Worm (Caenorhabditis elegans) whole organism, L1 larva: Measurements from ENCODE around the gene ZK1290.1.

Experiments used
- C34B4.2 ChIP-seq: sonication (generic microtip); optimal IDR thresholded peaks from 2 replicates; lab custom pipeline; 2017; ENCODE audit warnings: mild to moderate bottlenecking, missing genetic modification characterization, missing compliant biosample characterization
- F16B12.6 ChIP-seq: fragments of 150-350 bp; optimal IDR thresholded peaks from 2 replicates; lab custom pipeline; 2014; ENCODE audit warnings: missing biosample characterization, missing genetic modification characterization
- Y116A8C.19 ChIP-seq: sonication (generic microtip); optimal IDR thresholded peaks from 2 replicates; lab custom pipeline; 2016; ENCODE audit warnings: missing compliant biosample characterization, missing genetic modification characterization, borderline replicate concordance
- aly-2 ChIP-seq: fragments of 150-350 bp; optimal IDR thresholded peaks from 2 replicates; lab custom pipeline; 2014; ENCODE audit warnings: missing biosample characterization, missing genetic modification characterization
- ama-1 ChIP-seq: fragments of 150-350 bp; optimal IDR thresholded peaks from 2 replicates; lab custom pipeline; 2014
- blmp-1 ChIP-seq: fragments of 150-350 bp; optimal IDR thresholded peaks from 2 replicates; lab custom pipeline; 2014; ENCODE audit warnings: missing biosample characterization, missing genetic modification characterization
- ceh-82 ChIP-seq, 3 experiments: fragments of 150-350 bp in 1 of 3; sonication (generic microtip) in 2 of 3; optimal IDR thresholded peaks; 2 replicates each; lab custom pipeline; 2014 to 2017; ENCODE audit warnings: missing biosample characterization in 3 of 3, missing genetic modification characterization in 3 of 3
- ceh-88 ChIP-seq: fragments of 200-800 bp; sonication (Bioruptor generic); IDR thresholded peaks from 2 replicates; pipeline ENCODE4 v1.3.6; 2022; ENCODE audit warnings: missing genetic modification characterization, missing compliant biosample characterization
- ceh-90 ChIP-seq: sonication (generic microtip); optimal IDR thresholded peaks from 2 replicates; lab custom pipeline; 2016; ENCODE audit warnings: missing genetic modification characterization, missing compliant biosample characterization
- ces-1 ChIP-seq: fragments of 150-350 bp; optimal IDR thresholded peaks from 2 replicates; lab custom pipeline; 2014; ENCODE audit warnings: missing biosample characterization, missing genetic modification reagents, missing genetic modification characterization
- dpl-1 ChIP-seq, 3 experiments: fragments of 150-350 bp in 2 of 3; sonication (generic microtip) in 1 of 3; optimal IDR thresholded peaks; 2 replicates each; lab custom pipeline; 2014 to 2017; ENCODE audit warnings: missing biosample characterization in 3 of 3, missing genetic modification characterization in 3 of 3, missing genetic modification reagents in 3 of 3
- efl-1 ChIP-seq, 4 experiments: fragments of 150-350 bp; optimal IDR thresholded peaks in 3 of 4; peaks in 1 of 4; 1 replicate in 1 of 4; 2 replicates in 3 of 4; lab custom pipeline; 2014; ENCODE audit warnings: missing biosample characterization in 2 of 4, missing genetic modification characterization in 2 of 4, missing genetic modification reagents in 2 of 4
- egl-13 ChIP-seq: sonication (generic microtip); optimal IDR thresholded peaks from 2 replicates; lab custom pipeline; 2016; ENCODE audit warnings: missing genotype, missing genetic modification reagents, missing genetic modification characterization, missing compliant biosample characterization
- egl-27 ChIP-seq, 2 experiments: fragments of 150-350 bp in 1 of 2; sonication (generic microtip); optimal IDR thresholded peaks; 3 replicates each; lab custom pipeline; 2017 to 2018; ENCODE audit warnings: missing biosample characterization in 2 of 2, missing genetic modification characterization in 2 of 2, missing genetic modification reagents in 2 of 2
- fkh-10 ChIP-seq: sonication (generic microtip); optimal IDR thresholded peaks from 2 replicates; lab custom pipeline; 2017; ENCODE audit warnings: missing biosample characterization, missing genetic modification reagents, missing genetic modification characterization
- fkh-8 ChIP-seq: sonication (generic microtip); optimal IDR thresholded peaks from 2 replicates; lab custom pipeline; 2016; ENCODE audit warnings: mild to moderate bottlenecking, missing genetic modification characterization, missing compliant biosample characterization
- grh-1 ChIP-seq: fragments of 200-800 bp; sonication (Bioruptor generic); IDR thresholded peaks from 2 replicates; pipeline ENCODE4 v1.3.6; 2022; ENCODE audit warnings: missing genetic modification reagents, missing genetic modification characterization, missing compliant biosample characterization
- hlh-17 ChIP-seq: fragments of 200-800 bp; sonication (Bioruptor generic); optimal IDR thresholded peaks from 2 replicates; lab custom pipeline; 2018; ENCODE audit warnings: missing genetic modification characterization, mild to moderate bottlenecking, missing compliant biosample characterization, moderate library complexity, borderline replicate concordance
- hlh-4 ChIP-seq: sonication (generic microtip); optimal IDR thresholded peaks from 2 replicates; lab custom pipeline; 2016; ENCODE audit warnings: mild to moderate bottlenecking, missing genetic modification characterization, missing compliant biosample characterization
- isw-1 ChIP-seq: fragments of 200-800 bp; sonication (Bioruptor generic); IDR thresholded peaks from 2 replicates; pipeline ENCODE4 v1.3.6; 2022; ENCODE audit warnings: missing genetic modification characterization, missing compliant biosample characterization
- jun-1 ChIP-seq: fragments of 150-350 bp; optimal IDR thresholded peaks from 2 replicates; lab custom pipeline; 2014; ENCODE audit warnings: missing biosample characterization, missing genetic modification reagents, missing genetic modification characterization
- lin-14 ChIP-seq: fragments of 200-800 bp; sonication (Bioruptor generic); optimal IDR thresholded peaks from 2 replicates; lab custom pipeline; 2018; ENCODE audit warnings: mild to moderate bottlenecking, missing genetic modification characterization, moderate library complexity, missing compliant biosample characterization
- lin-15B ChIP-seq: fragments of 150-350 bp; sonication (generic microtip); optimal IDR thresholded peaks from 3 replicates; lab custom pipeline; 2014; ENCODE audit warnings: missing biosample characterization, missing genetic modification characterization
- lin-39 ChIP-seq: fragments of 150-350 bp; optimal IDR thresholded peaks from 2 replicates; lab custom pipeline; 2014; ENCODE audit warnings: missing biosample characterization, missing genetic modification reagents, missing genetic modification characterization
- lir-3 ChIP-seq: sonication (generic microtip); optimal IDR thresholded peaks from 2 replicates; lab custom pipeline; 2016; ENCODE audit warnings: mild to moderate bottlenecking, missing genetic modification characterization, moderate library complexity, missing compliant biosample characterization; ENCODE audit not compliant: poor library complexity
- mab-9 ChIP-seq: fragments of 200-800 bp; sonication (Bioruptor generic); IDR thresholded peaks from 2 replicates; pipeline ENCODE4 v1.3.6; 2022; ENCODE audit warnings: missing genetic modification reagents, missing genetic modification characterization, missing compliant biosample characterization
- mdl-1 ChIP-seq, 2 experiments: fragments of 150-350 bp; optimal IDR thresholded peaks; 2 replicates each; lab custom pipeline; 2014 to 2017; ENCODE audit warnings: missing biosample characterization in 2 of 2, missing genetic modification characterization in 2 of 2, inconsistent platforms in 1 of 2
- mep-1 ChIP-seq: fragments of 150-350 bp; optimal IDR thresholded peaks from 2 replicates; lab custom pipeline; 2014; ENCODE audit warnings: missing biosample characterization, missing genetic modification characterization
- nhr-19 ChIP-seq: fragments of 200-800 bp; sonication (Bioruptor generic); conservative IDR thresholded peaks from 2 replicates; pipeline ENCODE4 v1.3.6; 2022; ENCODE audit warnings: missing genetic modification characterization, missing compliant biosample characterization
- nhr-20 ChIP-seq: sonication (generic microtip); optimal IDR thresholded peaks from 2 replicates; lab custom pipeline; 2016; ENCODE audit warnings: mild to moderate bottlenecking, missing genetic modification characterization, missing compliant biosample characterization
- nhr-28 ChIP-seq: fragments of 150-350 bp; optimal IDR thresholded peaks from 2 replicates; lab custom pipeline; 2014; ENCODE audit warnings: missing biosample characterization, missing genetic modification characterization
- nhr-76 ChIP-seq: sonication (generic microtip); optimal IDR thresholded peaks from 2 replicates; lab custom pipeline; 2017; ENCODE audit warnings: missing biosample characterization, missing genetic modification characterization
- nhr-77 ChIP-seq: fragments of 150-350 bp; optimal IDR thresholded peaks from 2 replicates; lab custom pipeline; 2014; ENCODE audit warnings: missing biosample characterization, missing genetic modification characterization
- nhr-85 ChIP-seq: sonication (generic microtip); peaks from one replicate; lab custom pipeline; 2016; ENCODE audit warnings: missing genetic modification characterization, inconsistent platforms, missing compliant biosample characterization
- pag-3 ChIP-seq: sonication (generic microtip); optimal IDR thresholded peaks from 2 replicates; lab custom pipeline; 2017; ENCODE audit warnings: missing genetic modification characterization, mild to moderate bottlenecking, missing compliant biosample characterization, antibody characterized with exemption, borderline replicate concordance; ENCODE audit not compliant: insufficient read depth
- pax-3 ChIP-seq: fragments of 200-800 bp; sonication (Bioruptor generic); optimal IDR thresholded peaks from 2 replicates; lab custom pipeline; 2018; ENCODE audit warnings: mild to moderate bottlenecking, missing genetic modification characterization, moderate library complexity, missing compliant biosample characterization
- rnt-1 ChIP-seq: sonication (generic microtip); optimal IDR thresholded peaks from 2 replicates; lab custom pipeline; 2016; ENCODE audit warnings: mild to moderate bottlenecking, missing genetic modification characterization, moderate library complexity, missing compliant biosample characterization
- snpc-4 ChIP-seq: fragments of 150-350 bp; optimal IDR thresholded peaks from 2 replicates; lab custom pipeline; 2014; ENCODE audit warnings: missing biosample characterization, missing genetic modification characterization
- snu-23 ChIP-seq: sonication (generic microtip); optimal IDR thresholded peaks from 2 replicates; lab custom pipeline; 2016; ENCODE audit warnings: missing genetic modification characterization, missing compliant biosample characterization
- sox-4 ChIP-seq: sonication (generic microtip); optimal IDR thresholded peaks from 2 replicates; lab custom pipeline; 2016; ENCODE audit warnings: missing genetic modification characterization, missing compliant biosample characterization
- sptf-1 ChIP-seq: fragments of 150-350 bp; optimal IDR thresholded peaks from 2 replicates; lab custom pipeline; 2014; ENCODE audit warnings: missing biosample characterization, missing genetic modification characterization
- sup-37 ChIP-seq: fragments of 200-800 bp; sonication (Bioruptor generic); optimal IDR thresholded peaks from 2 replicates; lab custom pipeline; 2018; ENCODE audit warnings: mild to moderate bottlenecking, missing genetic modification characterization, missing compliant biosample characterization
- swsn-7 ChIP-seq: sonication (generic microtip); optimal IDR thresholded peaks from 2 replicates; lab custom pipeline; 2016; ENCODE audit warnings: missing genetic modification characterization, missing compliant biosample characterization
- tbx-2 ChIP-seq: sonication (generic microtip); optimal IDR thresholded peaks from 2 replicates; lab custom pipeline; 2016; ENCODE audit warnings: missing genetic modification characterization, missing compliant biosample characterization
- tlp-1 ChIP-seq: fragments of 150-350 bp; optimal IDR thresholded peaks from 2 replicates; lab custom pipeline; 2014; ENCODE audit warnings: missing biosample characterization, missing genetic modification characterization
- unc-130 ChIP-seq: fragments of 150-350 bp; optimal IDR thresholded peaks from 2 replicates; lab custom pipeline; 2017; ENCODE audit warnings: missing biosample characterization, missing genetic modification characterization, inconsistent platforms
- unc-30 ChIP-seq: sonication (generic microtip); optimal IDR thresholded peaks from 2 replicates; lab custom pipeline; 2017; ENCODE audit warnings: missing biosample characterization, missing genetic modification characterization
- unc-62 ChIP-seq: fragments of 150-350 bp; optimal IDR thresholded peaks from 2 replicates; lab custom pipeline; 2014; ENCODE audit warnings: missing biosample characterization, missing genetic modification reagents, missing genetic modification characterization
- unc-98 ChIP-seq: fragments of 200-800 bp; sonication (Bioruptor generic); IDR thresholded peaks from 2 replicates; pipeline ENCODE4 v1.3.6; 2022; ENCODE audit warnings: missing genetic modification characterization, missing compliant biosample characterization
- xbp-1 ChIP-seq: sonication (generic microtip); optimal IDR thresholded peaks from 2 replicates; lab custom pipeline; 2016; ENCODE audit warnings: missing genetic modification characterization, missing compliant biosample characterization
- zag-1 ChIP-seq: fragments of 150-350 bp; optimal IDR thresholded peaks from 2 replicates; lab custom pipeline; 2014; ENCODE audit warnings: missing biosample characterization, missing genetic modification characterization
- zip-4 ChIP-seq: fragments of 200-800 bp; sonication (Bioruptor generic); optimal IDR thresholded peaks from 2 replicates; lab custom pipeline; 2018; ENCODE audit warnings: mild to moderate bottlenecking, missing genetic modification characterization, moderate library complexity, missing compliant biosample characterization
- ztf-4 ChIP-seq: fragments of 150-350 bp; optimal IDR thresholded peaks from 2 replicates; lab custom pipeline; 2014; ENCODE audit warnings: missing biosample characterization, missing genetic modification characterization

ZK1290.1 gene

DNA sequence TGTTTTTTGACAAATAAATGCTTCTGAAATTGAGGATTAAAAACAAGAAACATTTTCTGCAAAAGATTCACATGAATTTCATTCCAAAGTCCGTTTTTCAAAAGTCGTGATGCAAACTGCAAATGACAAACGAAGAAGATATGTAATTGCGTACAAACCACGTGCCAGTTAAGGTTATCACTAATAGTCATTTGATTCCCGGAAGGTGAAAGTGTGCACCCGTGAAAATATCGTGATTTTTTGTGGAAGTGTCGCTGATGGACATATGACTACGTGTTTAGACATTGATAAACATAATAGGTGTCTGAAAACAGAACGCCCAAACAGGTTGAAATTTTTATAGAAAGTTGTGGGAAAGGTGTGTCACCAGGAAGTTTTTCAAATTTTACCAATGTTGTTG lies 33.4 kb upstream of the ZK1290.1 start:
- TF ChIP-seq ztf-4 (peak; percentile 42), unc-62 (GFP tag; lab: Kevin White, UChicago) (no peak), lir-3 (tag; lab: Kevin White, UChicago) (peak; percentile 31), nhr-19 (peak; percentile 81), fkh-8 (tag; lab: Kevin White, UChicago) (no peak), mdl-1 (tag; optimal IDR thresholded peaks at IDR 0.05; lab: Kevin White, UChicago) (peak in 1 of 2 experiments; percentile 90), sptf-1 (tag; lab: Kevin White, UChicago) (no peak), nhr-77 (no peak), unc-98 (no peak), grh-1 (GFP tag; lab: Robert Waterston, UW) (peak; percentile 84), xbp-1 (tag; lab: Kevin White, UChicago) (no peak), dpl-1 (GFP tag; optimal IDR thresholded peaks at IDR 0.05; lab: Kevin White, UChicago) (peak; percentile 5 to 45 (median 17)), mab-9 (GFP tag; lab: Robert Waterston, UW) (no peak), nhr-85 (tag; lab: Kevin White, UChicago) (peak; percentile 94), lin-15B (no peak), C34B4.2 (tag; lab: Kevin White, UChicago) (no peak), egl-27 (tag; optimal IDR thresholded peaks at IDR 0.05; lab: Kevin White, UChicago) (no peak), ceh-82 (tag; optimal IDR thresholded peaks at IDR 0.05; lab: Kevin White, UChicago) (no peak), zag-1 (tag; lab: Kevin White, UChicago) (no peak), egl-13 (tag; lab: Kevin White, UChicago) (no peak), lin-39 (tag; lab: Kevin White, UChicago) (no peak), unc-130 (tag; lab: Kevin White, UChicago) (peak; percentile 64), lin-14 (GFP tag; lab: Kevin White, UChicago) (peak; percentile 71), ceh-88 (GFP tag; lab: Robert Waterston, UW) (no peak), nhr-20 (tag; lab: Kevin White, UChicago) (peak; percentile 89), jun-1 (no peak), rnt-1 (tag; lab: Kevin White, UChicago) (no peak), snu-23 (GFP tag; lab: Kevin White, UChicago) (no peak), nhr-28 (tag; lab: Kevin White, UChicago) (no peak), pag-3 (tag; lab: Kevin White, UChicago) (no peak), Y116A8C.19 (tag; lab: Kevin White, UChicago) (no peak), hlh-17 (no peak), mep-1 (peak; percentile 23), fkh-10 (no peak), isw-1 (GFP tag; lab: Robert Waterston, UW) (no peak), sup-37 (GFP tag; lab: Kevin White, UChicago) (no peak), snpc-4 (tag; lab: Kevin White, UChicago) (no peak), swsn-7 (tag; lab: Kevin White, UChicago) (no peak), F16B12.6 (tag; lab: Kevin White, UChicago) (no peak), unc-30 (tag; lab: Kevin White, UChicago) (no peak), ama-1 (lab: Kevin White, UChicago) (no peak), zip-4 (no peak), aly-2 (no peak), hlh-4 (tag; lab: Kevin White, UChicago) (no peak), blmp-1 (tag; lab: Kevin White, UChicago) (peak; percentile 98), nhr-76 (tag; lab: Kevin White, UChicago) (no peak), ces-1 (GFP tag; lab: Kevin White, UChicago) (no peak), sox-4 (tag; lab: Kevin White, UChicago) (no peak), ceh-90 (tag; lab: Kevin White, UChicago) (no peak), tbx-2 (tag; lab: Kevin White, UChicago) (peak; percentile 64), efl-1 (optimal IDR thresholded peaks at IDR 0.05; lab: Kevin White, UChicago) (peak in 1 of 2 experiments; percentile 8), efl-1 (GFP tag; optimal IDR thresholded peaks at IDR 0.05 in 1 of 2; lab: Kevin White, UChicago) (peak in 1 of 2 experiments; percentile 91), pax-3 (tag; lab: Kevin White, UChicago) (peak; percentile 48), tlp-1 (tag; lab: Kevin White, UChicago) (no peak)
